Worm (Caenorhabditis elegans): ENCODE measurements around the gene srlf-9.

- no peak for TF ChIP-seq zag-1 (tag; optimal IDR thresholded peaks at IDR 0.05)
- TF ChIP-seq nhr-237 (tag; optimal IDR thresholded peaks at IDR 0.05): no peak
- TF ChIP-seq mdl-1 (tag; optimal IDR thresholded peaks at IDR 0.05): no peak
- no peak for TF ChIP-seq pha-4 (GFP tag; IDR thresholded peaks at IDR 0.05)
- no peak for TF ChIP-seq pha-4 (tag; optimal IDR thresholded peaks at IDR 0.05)
- no peak for TF ChIP-seq nhr-41 (GFP tag; IDR thresholded peaks at IDR 0.05)
- TF ChIP-seq ceh-28 (tag; optimal IDR thresholded peaks at IDR 0.05): no peak
- TF ChIP-seq ZK337.2 (GFP tag; IDR thresholded peaks at IDR 0.05): no peak
- TF ChIP-seq lin-38 (GFP tag; IDR thresholded peaks at IDR 0.05): no peak
- no peak for TF ChIP-seq skn-1 (tag; optimal IDR thresholded peaks at IDR 0.05)
Observed at ce11 chrIII:13390789-13391188, 10.8 kb downstream of the srlf-9 start.

Measured in whole organism, L4 larva.